Fruit fly (Drosophila melanogaster): ENCODE measurements around the gene CG18789.

Gene CG18789

DNA sequence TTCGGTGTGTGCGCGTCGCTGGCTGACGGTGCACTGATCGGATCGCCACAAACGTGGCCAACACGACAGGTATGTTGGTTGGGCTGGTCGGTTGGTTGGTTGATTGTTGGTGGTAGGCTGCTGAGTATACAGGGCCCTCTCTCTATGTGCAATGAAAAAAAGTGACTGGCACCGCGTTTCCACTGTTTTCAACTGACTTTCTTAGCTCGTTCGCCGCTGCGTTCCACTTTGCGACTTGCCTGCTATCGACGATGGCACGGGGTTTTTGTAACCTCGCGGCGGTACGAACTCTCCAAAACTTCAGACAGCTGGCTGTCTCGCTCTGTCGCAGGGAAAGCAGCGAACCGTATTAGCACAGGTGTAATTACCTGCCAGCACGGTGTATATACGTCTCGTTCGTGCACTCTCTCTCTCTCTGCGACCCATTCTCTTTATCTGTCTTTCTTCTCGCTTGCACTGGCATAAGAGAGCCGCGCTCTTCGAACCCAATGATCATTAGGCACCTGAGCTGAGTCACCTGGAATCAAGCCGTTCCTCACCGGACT is 24.3 kb downstream of the CG18789 start (continued):
- TF ChIP-seq CG2199 (GFP tag; IDR thresholded peaks at IDR 0.05) (peak; percentile 85; the same call in 2 of the 3 replicates), tll (GFP tag; optimal IDR thresholded peaks at IDR 0.05) (peak in 1 of 2 experiments; percentile 77), E2f1 (GFP tag; IDR thresholded peaks at IDR 0.05) (no peak; the same call in 1 of the 2 replicates), ftz-f1 (GFP tag; optimal IDR thresholded peaks at IDR 0.05) (peak; percentile 58), CG14860 (GFP tag; IDR thresholded peaks at IDR 0.05; ENCODE audit: partially characterized antibody) (0 out of 3 replicates have a peak, but pooled peaks have one; percentile 33), Dp (GFP tag; optimal IDR thresholded peaks at IDR 0.05) (no peak), caup (GFP tag; optimal IDR thresholded peaks at IDR 0.05; ENCODE audit: severe bottlenecking) (peak; percentile 58), Adf1 (GFP tag; IDR thresholded peaks at IDR 0.05) (peak; percentile 25; the same call in 1 of the 2 replicates), Fer3 (tag; optimal IDR thresholded peaks at IDR 0.05) (no peak), Lpt (GFP tag; optimal IDR thresholded peaks at IDR 0.05) (no peak), scrt (GFP tag; optimal IDR thresholded peaks at IDR 0.05) (no peak), NfI (GFP tag; optimal IDR thresholded peaks at IDR 0.05) (no peak), CG33213 (GFP tag; optimal IDR thresholded peaks at IDR 0.05) (no peak), CG6254 (GFP tag; optimal IDR thresholded peaks at IDR 0.05) (no peak), crol (GFP tag; IDR thresholded peaks at IDR 0.05) (peak; percentile 48), CG14667 (GFP tag; IDR thresholded peaks at IDR 0.05) (no peak), hkb (optimal IDR thresholded peaks at IDR 0.05) (no peak), hkb (GFP tag; IDR thresholded peaks at IDR 0.05) (peak; percentile 45; the same call in 1 of the 2 replicates), Blimp-1 (GFP tag; optimal IDR thresholded peaks at IDR 0.05) (peak; percentile 15), fu2 (GFP tag; optimal IDR thresholded peaks at IDR 0.05) (no peak), oc (tag; optimal IDR thresholded peaks at IDR 0.05) (peak; percentile 72), pfk (GFP tag; optimal IDR thresholded peaks at IDR 0.05) (peak; percentile 31), Ets97D (GFP tag; optimal IDR thresholded peaks at IDR 0.05) (no peak), CG11504 (tag; optimal IDR thresholded peaks at IDR 0.05) (peak; percentile 16), tup (GFP tag; optimal IDR thresholded peaks at IDR 0.05) (no peak), Atf-2 (GFP tag; optimal IDR thresholded peaks at IDR 0.05) (no peak), Mes4 (GFP tag; optimal IDR thresholded peaks at IDR 0.05) (no peak), CG8089 (GFP tag; optimal IDR thresholded peaks at IDR 0.05) (no peak), CG17385 (GFP tag; optimal IDR thresholded peaks at IDR 0.05) (no peak), Hey (tag; optimal IDR thresholded peaks at IDR 0.05) (no peak), CG10321 (GFP tag; IDR thresholded peaks at IDR 0.05) (peak; percentile 97), CG3407 (GFP tag; optimal IDR thresholded peaks at IDR 0.05) (no peak), CG13775 (GFP tag; optimal IDR thresholded peaks at IDR 0.05) (no peak), NK7.1 (GFP tag; optimal IDR thresholded peaks at IDR 0.05) (no peak), HmgZ (tag; optimal IDR thresholded peaks at IDR 0.05) (peak; percentile 69), CG8924 (tag; optimal IDR thresholded peaks at IDR 0.05) (peak; percentile 47), repo (GFP tag; optimal IDR thresholded peaks at IDR 0.05) (no peak), CG8281 (tag; optimal IDR thresholded peaks at IDR 0.05) (no peak), CG1832 (GFP tag; optimal IDR thresholded peaks at IDR 0.05) (peak; percentile 92), lbe (GFP tag; optimal IDR thresholded peaks at IDR 0.05) (peak; percentile 49), ranshi (GFP tag; IDR thresholded peaks at IDR 0.05) (no peak), tap (tag; optimal IDR thresholded peaks at IDR 0.05) (no peak), grau (tag; optimal IDR thresholded peaks at IDR 0.05) (peak; percentile 76), her (GFP tag; optimal IDR thresholded peaks at IDR 0.05) (peak; percentile 32), pum (GFP tag; optimal IDR thresholded peaks at IDR 0.05) (no peak), CG18764 (GFP tag; optimal IDR thresholded peaks at IDR 0.05) (no peak), CG1647 (GFP tag; optimal IDR thresholded peaks at IDR 0.05) (peak; percentile 58), slou (GFP tag; optimal IDR thresholded peaks at IDR 0.05) (no peak), Side (GFP tag; optimal IDR thresholded peaks at IDR 0.05) (peak; percentile 25), chm (GFP tag; IDR thresholded peaks at IDR 0.05) (peak; percentile 65)
